Fruit fly (Drosophila melanogaster) whole organism, embryonic: Measurements from ENCODE around the gene sro.

Source experiments
- Atf3 ChIP-seq: fragments of 200-800 bp; sonication (Bioruptor generic); optimal IDR thresholded peaks from 3 replicates; lab custom pipeline; 2016; ENCODE audit warnings: missing biosample characterization, missing genetic modification characterization
- Atf6 ChIP-seq: fragments of 200-800 bp; sonication (Bioruptor generic); IDR thresholded peaks from 2 replicates; pipeline ENCODE4 v1.3.6; 2022; ENCODE audit warnings: missing biosample characterization, missing genetic modification characterization
- BtbVII ChIP-seq: fragments of 200-800 bp; sonication (Bioruptor generic); optimal IDR thresholded peaks from 3 replicates; lab custom pipeline; 2017; ENCODE audit warnings: missing biosample characterization, mild to moderate bottlenecking, missing genetic modification characterization
- CG10321 ChIP-seq: fragments of 200-800 bp; sonication (Bioruptor generic); IDR thresholded peaks from 2 replicates; pipeline ENCODE4 v1.3.6; 2022; ENCODE audit warnings: missing biosample characterization, missing genetic modification characterization
- CG10462 ChIP-seq: fragments of 200-800 bp; sonication (Bioruptor generic); optimal IDR thresholded peaks from 2 replicates; lab custom pipeline; 2016; ENCODE audit warnings: missing biosample characterization, missing genetic modification characterization
- CG11695 ChIP-seq: fragments of 200-800 bp; sonication (Bioruptor generic); IDR thresholded peaks from 3 replicates; pipeline ENCODE4 v1.3.6; 2022; ENCODE audit warnings: missing biosample characterization, missing genetic modification characterization
- CG12659 ChIP-seq: fragments of 200-800 bp; sonication (Bioruptor generic); optimal IDR thresholded peaks from 3 replicates; lab custom pipeline; 2017; ENCODE audit warnings: mild to moderate bottlenecking, missing biosample characterization, missing genetic modification reagents, missing genetic modification characterization
- CG16813 ChIP-seq: fragments of 200-800 bp; sonication (Bioruptor generic); IDR thresholded peaks from 3 replicates; pipeline ENCODE4 v1.3.6; 2022; ENCODE audit warnings: missing biosample characterization, missing genetic modification characterization; ENCODE audit not compliant: partially characterized antibody
- CG18764 ChIP-seq: fragments of 200-800 bp; sonication (Bioruptor generic); optimal IDR thresholded peaks from 3 replicates; lab custom pipeline; 2016; ENCODE audit warnings: missing biosample characterization, missing genetic modification characterization
- CG31388 ChIP-seq: fragments of 200-800 bp; sonication (Bioruptor generic); optimal IDR thresholded peaks from 2 replicates; lab custom pipeline; 2016; ENCODE audit warnings: missing biosample characterization, missing genetic modification characterization
- CG32767 ChIP-seq: fragments of 200-800 bp; sonication (Bioruptor generic); IDR thresholded peaks from 2 replicates; pipeline ENCODE4 v1.3.6; 2022; ENCODE audit warnings: missing biosample characterization, missing genetic modification characterization
- CG32772 ChIP-seq: fragments of 200-800 bp; sonication (Bioruptor generic); IDR thresholded peaks from 2 replicates; pipeline ENCODE4 v1.3.6; 2022; ENCODE audit warnings: missing biosample characterization, missing genetic modification characterization
- CG34224 ChIP-seq: fragments of 200-800 bp; sonication (Bioruptor generic); IDR thresholded peaks from 3 replicates; pipeline ENCODE4 v1.3.6; 2022; ENCODE audit warnings: missing biosample characterization, missing genetic modification characterization; ENCODE audit not compliant: partially characterized antibody
- CG34422 ChIP-seq: fragments of 200-800 bp; sonication (Bioruptor generic); IDR thresholded peaks from 3 replicates; pipeline ENCODE4 v1.3.6; 2022; ENCODE audit warnings: missing biosample characterization, missing genetic modification characterization
- CG8290 ChIP-seq, 3 experiments: fragments of 200-800 bp; sonication (Bioruptor generic); optimal IDR thresholded peaks; 2 replicates each; lab custom pipeline; 2016 to 2019; ENCODE audit warnings: missing biosample characterization in 3 of 3, missing genetic modification characterization in 3 of 3, mild to moderate bottlenecking in 2 of 3, moderate library complexity in 1 of 3
- CG9876 ChIP-seq: fragments of 200-800 bp; sonication (Bioruptor generic); optimal IDR thresholded peaks from 2 replicates; lab custom pipeline; 2016; ENCODE audit warnings: missing biosample characterization, missing genetic modification characterization
- Doc3 ChIP-seq: fragments of 200-800 bp; sonication (Bioruptor generic); IDR thresholded peaks from 3 replicates; pipeline ENCODE4 v1.3.6; 2022; ENCODE audit warnings: missing biosample characterization, missing genetic modification characterization; ENCODE audit not compliant: partially characterized antibody
- E2f2 ChIP-seq: fragments of 200-800 bp; sonication (Bioruptor generic); IDR thresholded peaks from 2 replicates; pipeline ENCODE4 v1.3.6; 2022; ENCODE audit warnings: missing biosample characterization, missing genetic modification characterization
- Eip74EF ChIP-seq, 2 experiments: fragments of 200-800 bp in 1 of 2; fragments of >200 bp in 1 of 2; sonication (Bioruptor generic) in 1 of 2; optimal IDR thresholded peaks; 2 replicates each; lab custom pipeline; 2017 to 2019; ENCODE audit warnings: missing biosample characterization in 2 of 2, missing genetic modification characterization in 2 of 2, mild to moderate bottlenecking in 1 of 2, moderate library complexity in 1 of 2
- Ets97D ChIP-seq: fragments of 200-800 bp; sonication (Bioruptor generic); optimal IDR thresholded peaks from 3 replicates; lab custom pipeline; 2016; ENCODE audit warnings: missing biosample characterization, missing genetic modification characterization
- H15 ChIP-seq: fragments of 200-800 bp; sonication (Bioruptor generic); IDR thresholded peaks from 3 replicates; pipeline ENCODE4 v1.3.6; 2022; ENCODE audit warnings: missing biosample characterization, missing genetic modification characterization
- Hand ChIP-seq: fragments of 200-800 bp; sonication (Bioruptor generic); optimal IDR thresholded peaks from 2 replicates; lab custom pipeline; 2017; ENCODE audit warnings: mild to moderate bottlenecking, missing biosample characterization, missing genetic modification reagents, missing genetic modification characterization
- Hmr ChIP-seq: fragments of 200-800 bp; sonication (Bioruptor generic); optimal IDR thresholded peaks from 3 replicates; lab custom pipeline; 2017; ENCODE audit warnings: mild to moderate bottlenecking, missing biosample characterization, missing genetic modification reagents, missing genetic modification characterization
- Hsf ChIP-seq: fragments of 200-800 bp; sonication (Bioruptor generic); optimal IDR thresholded peaks from 3 replicates; lab custom pipeline; 2016; ENCODE audit warnings: missing biosample characterization, missing genetic modification characterization
- MBD-R2 ChIP-seq: fragments of 200-800 bp; sonication (Bioruptor generic); IDR thresholded peaks from 2 replicates; pipeline ENCODE4 v1.3.6; 2022; ENCODE audit warnings: missing biosample characterization, missing genetic modification characterization
- MESR4 ChIP-seq: fragments of 200-800 bp; sonication (Bioruptor generic); optimal IDR thresholded peaks from 2 replicates; lab custom pipeline; 2018; ENCODE audit warnings: missing biosample characterization, mild to moderate bottlenecking, missing genetic modification characterization, moderate library complexity
- NfI ChIP-seq: fragments of 200-800 bp; sonication (Bioruptor generic); optimal IDR thresholded peaks from 3 replicates; lab custom pipeline; 2018; ENCODE audit warnings: missing biosample characterization, mild to moderate bottlenecking, missing genetic modification characterization, moderate library complexity
- Ptx1 ChIP-seq: fragments of 200-800 bp; sonication (Bioruptor generic); IDR thresholded peaks from 2 replicates; pipeline ENCODE4 v1.3.6; 2022; ENCODE audit warnings: missing biosample characterization, missing genetic modification characterization
- Sox102F ChIP-seq: fragments of 200-800 bp; sonication (Bioruptor generic); optimal IDR thresholded peaks from 2 replicates; lab custom pipeline; 2018; ENCODE audit warnings: missing biosample characterization, mild to moderate bottlenecking, missing genetic modification characterization, moderate library complexity
- Sry-δ ChIP-seq: fragments of 200-800 bp; sonication (Bioruptor generic); optimal IDR thresholded peaks from 2 replicates; lab custom pipeline; 2016; ENCODE audit warnings: missing biosample characterization, missing genetic modification characterization
- Stat92E ChIP-seq, 3 experiments: fragments of >200 bp in 2 of 3; fragments of 200-800 bp in 1 of 3; sonication (Bioruptor generic) in 1 of 3; optimal IDR thresholded peaks; 2 replicates each; lab custom pipeline; 2017 to 2019; ENCODE audit warnings: missing biosample characterization in 3 of 3, missing genetic modification characterization in 3 of 3, mild to moderate bottlenecking in 1 of 3, moderate library complexity in 1 of 3
- Taf1 ChIP-seq: fragments of 200-800 bp; sonication (Bioruptor generic); IDR thresholded peaks from 2 replicates; pipeline ENCODE4 v1.3.6; 2022; ENCODE audit warnings: missing biosample characterization, missing genetic modification characterization
- YL-1 ChIP-seq: fragments of 200-800 bp; sonication (Bioruptor generic); optimal IDR thresholded peaks from 3 replicates; lab custom pipeline; 2017; ENCODE audit warnings: missing biosample characterization, mild to moderate bottlenecking, missing genetic modification characterization
- ash1 ChIP-seq: fragments of 200-800 bp; sonication (Bioruptor generic); optimal IDR thresholded peaks from 2 replicates; lab custom pipeline; 2018; ENCODE audit warnings: missing biosample characterization, mild to moderate bottlenecking, missing genetic modification characterization
- ato ChIP-seq: fragments of 200-800 bp; sonication (Bioruptor generic); IDR thresholded peaks from 2 replicates; pipeline ENCODE4 v1.3.6; 2022; ENCODE audit warnings: missing biosample characterization, missing genetic modification characterization; ENCODE audit not compliant: partially characterized antibody
- br ChIP-seq: fragments of >200 bp; optimal IDR thresholded peaks from 2 replicates; lab custom pipeline; 2017
- caup ChIP-seq: fragments of 200-800 bp; sonication (Bioruptor generic); optimal IDR thresholded peaks from 3 replicates; lab custom pipeline; 2017; ENCODE audit warnings: missing biosample characterization, mild to moderate bottlenecking, missing genetic modification characterization, moderate library complexity; ENCODE audit not compliant: severe bottlenecking
- crol ChIP-seq: fragments of 200-800 bp; sonication (Bioruptor generic); IDR thresholded peaks from 2 replicates; pipeline ENCODE4 v1.3.6; 2022; ENCODE audit warnings: missing biosample characterization, missing genetic modification characterization
- lab ChIP-seq: fragments of 200-800 bp; sonication (Bioruptor generic); optimal IDR thresholded peaks from 3 replicates; lab custom pipeline; 2017; ENCODE audit warnings: missing biosample characterization, missing genetic modification characterization, mild to moderate bottlenecking, moderate library complexity, missing genetic modification reagents
- nau ChIP-seq: fragments of 200-800 bp; sonication (Bioruptor generic); optimal IDR thresholded peaks from 3 replicates; lab custom pipeline; 2017; ENCODE audit warnings: missing biosample characterization, mild to moderate bottlenecking, missing genetic modification characterization, missing genetic modification reagents
- nerfin-2 ChIP-seq: fragments of 200-800 bp; sonication (Bioruptor generic); IDR thresholded peaks from 2 replicates; pipeline ENCODE4 v1.3.6; 2022; ENCODE audit warnings: missing biosample characterization, missing genetic modification characterization; ENCODE audit not compliant: partially characterized antibody
- p53 ChIP-seq: fragments of 200-800 bp; sonication (Bioruptor generic); optimal IDR thresholded peaks from 2 replicates; lab custom pipeline; 2016; ENCODE audit warnings: missing biosample characterization, missing genetic modification characterization
- sc ChIP-seq, 3 experiments: fragments of >200 bp in 2 of 3; fragments of 200-800 bp in 1 of 3; sonication (Bioruptor generic) in 1 of 3; optimal IDR thresholded peaks; 2 replicates in 2 of 3; 3 replicates in 1 of 3; lab custom pipeline; 2017; ENCODE audit warnings: mild to moderate bottlenecking in 1 of 3, missing biosample characterization in 1 of 3, missing genetic modification characterization in 1 of 3, missing genetic modification reagents in 1 of 3
- shn ChIP-seq: fragments of 200-800 bp; sonication (Bioruptor generic); optimal IDR thresholded peaks from 3 replicates; lab custom pipeline; 2016; ENCODE audit warnings: missing biosample characterization, missing genetic modification characterization
- sima ChIP-seq: fragments of 200-800 bp; sonication (Bioruptor generic); optimal IDR thresholded peaks from 2 replicates; lab custom pipeline; 2016; ENCODE audit warnings: missing biosample characterization, missing genetic modification characterization
- sisA ChIP-seq: fragments of 200-800 bp; sonication (Bioruptor generic); IDR thresholded peaks from 2 replicates; pipeline ENCODE4 v1.3.6; 2022; ENCODE audit warnings: missing biosample characterization, missing genetic modification characterization
- tgo ChIP-seq: fragments of 200-800 bp; sonication (Bioruptor generic); IDR thresholded peaks from 3 replicates; pipeline ENCODE4 v1.3.6; 2022; ENCODE audit warnings: missing biosample characterization, missing genetic modification characterization
- tio ChIP-seq: fragments of 200-800 bp; sonication (Bioruptor generic); optimal IDR thresholded peaks from 2 replicates; lab custom pipeline; 2017; ENCODE audit warnings: missing biosample characterization, missing genetic modification characterization, inconsistent platforms
- trem ChIP-seq: fragments of 200-800 bp; optimal IDR thresholded peaks from 3 replicates; lab custom pipeline; 2019; ENCODE audit warnings: missing biosample characterization, mild to moderate bottlenecking, missing genetic modification characterization, moderate library complexity
- unc-4 ChIP-seq: fragments of 200-800 bp; sonication (Bioruptor generic); IDR thresholded peaks from 2 replicates; pipeline ENCODE4 v1.3.6; 2022; ENCODE audit warnings: missing biosample characterization, missing genetic modification characterization; ENCODE audit not compliant: partially characterized antibody

sro gene

DNA sequence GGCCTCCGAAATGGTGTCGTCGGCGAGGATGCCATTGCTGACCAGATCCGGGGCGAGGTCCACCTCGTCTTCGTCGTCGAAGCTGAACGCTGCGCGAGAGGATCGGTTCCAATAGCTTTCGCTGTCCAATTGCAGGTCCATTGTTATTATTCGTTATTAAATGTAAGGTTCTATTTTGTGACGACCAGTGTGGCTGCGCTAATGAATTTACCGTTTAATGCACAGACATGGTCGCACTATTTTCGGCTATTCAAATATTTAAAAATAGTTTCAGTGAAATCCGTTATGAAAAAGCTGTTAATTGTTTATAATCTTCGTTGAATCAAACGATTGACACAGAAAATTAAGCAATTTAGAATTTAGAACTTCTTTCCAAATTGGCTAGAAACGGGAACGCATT is 21.9 kb downstream of the sro start, which contains the start of gene Vps16B (continued):
- TF ChIP-seq br (lab: Kevin White, UChicago) (no peak), MBD-R2 (GFP tag; lab: Robert Waterston, UW) (peak; percentile 84), CG34422 (no peak), CG11695 (GFP tag; lab: Robert Waterston, UW) (no peak), Eip74EF (GFP tag; optimal IDR thresholded peaks at IDR 0.05; lab: Kevin White, UChicago) (no peak), Hsf (GFP tag; lab: Kevin White, UChicago) (no peak), CG31388 (no peak), crol (GFP tag; lab: Robert Waterston, UW) (no peak), CG18764 (GFP tag; lab: Kevin White, UChicago) (no peak), Doc3 (GFP tag; lab: Robert Waterston, UW) (peak; percentile 21; the same call in 1 of the 3 replicates), p53 (GFP tag; lab: Kevin White, UChicago) (no peak), CG10462 (GFP tag; lab: Kevin White, UChicago) (no peak), H15 (no peak), tgo (GFP tag; lab: Robert Waterston, UW) (no peak), Ets97D (peak; percentile 36), shn (no peak), ato (GFP tag; lab: Robert Waterston, UW) (no peak), CG10321 (GFP tag; lab: Robert Waterston, UW) (no peak), E2f2 (peak; percentile 71), sima (GFP tag; lab: Kevin White, UChicago) (no peak), CG8290 (GFP tag; optimal IDR thresholded peaks at IDR 0.05; lab: Kevin White, UChicago) (no peak), CG8290 (tag; optimal IDR thresholded peaks at IDR 0.05; lab: Kevin White, UChicago) (no peak), Sry-δ (GFP tag; lab: Kevin White, UChicago) (peak; percentile 15), CG34224 (GFP tag; lab: Robert Waterston, UW) (peak; percentile 41; the same call in 2 of the 3 replicates), nerfin-2 (GFP tag; lab: Robert Waterston, UW) (no peak), lab (GFP tag; lab: Kevin White, UChicago) (no peak), CG9876 (no peak), CG12659 (GFP tag; lab: Kevin White, UChicago) (no peak), MESR4 (GFP tag; lab: Kevin White, UChicago) (peak; percentile 48), trem (peak; percentile 40), YL-1 (GFP tag; lab: Kevin White, UChicago) (no peak), Atf3 (GFP tag; lab: Kevin White, UChicago) (no peak), CG32772 (no peak), BtbVII (no peak), unc-4 (no peak), Atf6 (GFP tag; lab: Robert Waterston, UW) (no peak), ash1 (no peak), nau (no peak), Hmr (GFP tag; lab: Kevin White, UChicago) (no peak), caup (GFP tag; lab: Kevin White, UChicago) (no peak), CG32767 (GFP tag; lab: Robert Waterston, UW) (no peak), sisA (GFP tag; lab: Robert Waterston, UW) (no peak), sc (optimal IDR thresholded peaks at IDR 0.05; lab: Kevin White, UChicago) (no peak), sc (GFP tag; optimal IDR thresholded peaks at IDR 0.05; lab: Kevin White, UChicago) (no peak), Taf1 (GFP tag; lab: Robert Waterston, UW) (no peak), Hand (GFP tag; lab: Kevin White, UChicago) (no peak), Ptx1 (GFP tag; lab: Robert Waterston, UW) (no peak), tio (GFP tag; lab: Kevin White, UChicago) (no peak), NfI (GFP tag; lab: Kevin White, UChicago) (no peak), Sox102F (no peak), Stat92E (GFP tag; optimal IDR thresholded peaks at IDR 0.05; lab: Kevin White, UChicago) (no peak), CG16813 (0 out of 3 replicates have a peak, but pooled peaks have one; percentile 29)
